Fruit fly (Drosophila melanogaster): ENCODE data around the gene Raf.
A peak's percentile ranks its signal among the peaks of the same experiment; 100 is the strongest.

Gene Raf

dm6 chrX:2308403-2308965 is 13.2 kb downstream of the Raf start:
- TF ChIP-seq Sox14 (GFP tag; optimal IDR thresholded peaks at IDR 0.05) = peak; percentile 29
- TF ChIP-seq topi (GFP tag; optimal IDR thresholded peaks at IDR 0.05) = peak; percentile 17
- TF ChIP-seq Eip78C (GFP tag) = peak; percentile 45
- no peak for TF ChIP-seq CG6792 (GFP tag; optimal IDR thresholded peaks at IDR 0.05)
- TF ChIP-seq Hr38 (GFP tag; optimal IDR thresholded peaks at IDR 0.05) = no peak
- peak; percentile 23 for TF ChIP-seq Met (GFP tag; optimal IDR thresholded peaks at IDR 0.05)
- peak; percentile 13 for TF ChIP-seq Hr39 (GFP tag; optimal IDR thresholded peaks at IDR 0.05)
- no peak for TF ChIP-seq Eip75B (GFP tag; optimal IDR thresholded peaks at IDR 0.05)
- peak; percentile 64 for TF ChIP-seq svp (GFP tag)
- peak; percentile 13 for TF ChIP-seq esn (GFP tag; optimal IDR thresholded peaks at IDR 0.05)
- TF ChIP-seq CG6808 (GFP tag; optimal IDR thresholded peaks at IDR 0.05) = peak; percentile 5
- no peak for TF ChIP-seq CG10669 (GFP tag; optimal IDR thresholded peaks at IDR 0.05)

dm6 chrX:2317347-2317832 is 22.1 kb downstream of the Raf start:
- no peak for TF ChIP-seq net (GFP tag; optimal IDR thresholded peaks at IDR 0.05)
- peak; percentile 47 for TF ChIP-seq topi (GFP tag; optimal IDR thresholded peaks at IDR 0.05)
- TF ChIP-seq Sox102F (GFP tag; optimal IDR thresholded peaks at IDR 0.05) = peak; percentile 34
- peak; percentile 33 for TF ChIP-seq CG9139 (GFP tag; optimal IDR thresholded peaks at IDR 0.05)
- peak; percentile 91 for TF ChIP-seq CG6854 (GFP tag; optimal IDR thresholded peaks at IDR 0.05)
- peak; percentile 16 for TF ChIP-seq CG16779 (tag; optimal IDR thresholded peaks at IDR 0.05)
- TF ChIP-seq fd85E (GFP tag; optimal IDR thresholded peaks at IDR 0.05) = no peak
- peak; percentile 47 to 52 for TF ChIP-seq ss (GFP tag; optimal IDR thresholded peaks at IDR 0.05)
- peak; percentile 24 for TF ChIP-seq CG3919 (GFP tag; optimal IDR thresholded peaks at IDR 0.05)
- no peak for TF ChIP-seq CG6808 (GFP tag; optimal IDR thresholded peaks at IDR 0.05)
- TF ChIP-seq esn (GFP tag; optimal IDR thresholded peaks at IDR 0.05) = peak; percentile 44
- peak; percentile 27 for TF ChIP-seq CG6276 (GFP tag; optimal IDR thresholded peaks at IDR 0.05)
- no peak for TF ChIP-seq Smox (GFP tag; optimal IDR thresholded peaks at IDR 0.05)
- peak; percentile 27 for TF ChIP-seq Met (GFP tag; optimal IDR thresholded peaks at IDR 0.05)
- TF ChIP-seq Sox14 (GFP tag; optimal IDR thresholded peaks at IDR 0.05) = peak; percentile 70
- no peak for TF ChIP-seq dac (GFP tag; optimal IDR thresholded peaks at IDR 0.05)
- peak; percentile 89 for TF ChIP-seq svp (GFP tag)
- peak; percentile 77 for TF ChIP-seq vri (GFP tag; optimal IDR thresholded peaks at IDR 0.05)
- peak; percentile 71 for TF ChIP-seq fkh (GFP tag; optimal IDR thresholded peaks at IDR 0.05)
- no peak for TF ChIP-seq CG1621 (tag; optimal IDR thresholded peaks at IDR 0.05)
- 0 out of 3 replicates have a peak, but pooled peaks have one; percentile 28 for TF ChIP-seq eg (GFP tag; IDR thresholded peaks at IDR 0.05)
- peak; percentile 38; the same call in 1 of the 2 replicates for TF ChIP-seq CG15336 (GFP tag; IDR thresholded peaks at IDR 0.05)
- no peak for TF ChIP-seq CG10669 (GFP tag; optimal IDR thresholded peaks at IDR 0.05)
- peak; percentile 82 for TF ChIP-seq Eip78C (GFP tag)
- 0 out of 3 replicates have a peak, but pooled peaks have one; percentile 19 for TF ChIP-seq CG8119 (GFP tag; IDR thresholded peaks at IDR 0.05)
- no peak for TF ChIP-seq CG32006 (GFP tag; optimal IDR thresholded peaks at IDR 0.05)
- no peak for TF ChIP-seq CG11762 (GFP tag; optimal IDR thresholded peaks at IDR 0.05; ENCODE audit: insufficient read depth)
- TF ChIP-seq CG6163 (GFP tag; IDR thresholded peaks at IDR 0.05) = peak; percentile 73; the same call in 2 of the 3 replicates
- TF ChIP-seq Lpt (GFP tag; optimal IDR thresholded peaks at IDR 0.05) = peak; percentile 24
- TF ChIP-seq Gug (GFP tag; IDR thresholded peaks at IDR 0.05) = no peak
- peak; percentile 47 for TF ChIP-seq dsx (GFP tag; optimal IDR thresholded peaks at IDR 0.05; ENCODE audit: poor library complexity, severe bottlenecking)

- TF ChIP-seq CG6792 (GFP tag; optimal IDR thresholded peaks at IDR 0.05) (peak; percentile 66), Ets96B (tag; optimal IDR thresholded peaks at IDR 0.05) (peak; percentile 54), fd59A (GFP tag; optimal IDR thresholded peaks at IDR 0.05) (peak; percentile 3), Eip78C (GFP tag) (no peak), eg (GFP tag; IDR thresholded peaks at IDR 0.05) (peak; percentile 61), CG9139 (GFP tag; optimal IDR thresholded peaks at IDR 0.05) (no peak), Met (GFP tag; optimal IDR thresholded peaks at IDR 0.05) (peak; percentile 74), Smox (GFP tag; optimal IDR thresholded peaks at IDR 0.05) (peak; percentile 67), CG4318 (GFP tag; optimal IDR thresholded peaks at IDR 0.05) (no peak), CG10631 (GFP tag; optimal IDR thresholded peaks at IDR 0.05) (peak; percentile 61), CG15336 (GFP tag; IDR thresholded peaks at IDR 0.05) (peak; percentile 57; the same call in 1 of the 2 replicates), CG6808 (GFP tag; optimal IDR thresholded peaks at IDR 0.05) (peak; percentile 5), pdm3 (GFP tag; optimal IDR thresholded peaks at IDR 0.05) (peak; percentile 69), CG32006 (GFP tag; optimal IDR thresholded peaks at IDR 0.05) (peak; percentile 56), CG8119 (GFP tag; IDR thresholded peaks at IDR 0.05) (peak; percentile 62; the same call in 1 of the 3 replicates), topi (GFP tag; optimal IDR thresholded peaks at IDR 0.05) (peak; percentile 76), esn (GFP tag; optimal IDR thresholded peaks at IDR 0.05) (peak; percentile 66), CG10669 (GFP tag; optimal IDR thresholded peaks at IDR 0.05) (peak; percentile 56), Hr39 (GFP tag; optimal IDR thresholded peaks at IDR 0.05) (peak; percentile 80), svp (GFP tag) (peak; percentile 76), net (GFP tag; optimal IDR thresholded peaks at IDR 0.05) (peak; percentile 44), Ets21C (GFP tag; optimal IDR thresholded peaks at IDR 0.05) (peak; percentile 58), cyc (GFP tag; optimal IDR thresholded peaks at IDR 0.05) (peak; percentile 80), CG31627 (GFP tag; optimal IDR thresholded peaks at IDR 0.05) (peak; percentile 75), CG16779 (tag; optimal IDR thresholded peaks at IDR 0.05) (peak; percentile 5), CG11762 (GFP tag; optimal IDR thresholded peaks at IDR 0.05; ENCODE audit: insufficient read depth) (peak; percentile 51)
These were observed 23.1 kb downstream of the Raf start for dm6 chrX:2318369-2318768.
